Worm (Caenorhabditis elegans) whole organism, L1 larva: ENCODE measurements around the gene timp-1.

Experiments
- fos-1 ChIP-seq: fragments of 150-350 bp; optimal IDR thresholded peaks from 2 replicates; lab custom pipeline; 2014; ENCODE audit warnings: missing biosample characterization, missing genetic modification characterization
- isw-1 ChIP-seq: fragments of 200-800 bp; sonication (Bioruptor generic); IDR thresholded peaks from 2 replicates; pipeline ENCODE4 v1.3.6; 2022; ENCODE audit warnings: missing genetic modification characterization, missing compliant biosample characterization
- lin-39 ChIP-seq: fragments of 150-350 bp; optimal IDR thresholded peaks from 2 replicates; lab custom pipeline; 2014; ENCODE audit warnings: missing biosample characterization, missing genetic modification reagents, missing genetic modification characterization
- nhr-12 ChIP-seq: sonication (generic microtip); optimal IDR thresholded peaks from 2 replicates; lab custom pipeline; 2017; ENCODE audit warnings: missing biosample characterization, missing genetic modification characterization
- pax-3 ChIP-seq: fragments of 200-800 bp; sonication (Bioruptor generic); optimal IDR thresholded peaks from 2 replicates; lab custom pipeline; 2018; ENCODE audit warnings: mild to moderate bottlenecking, missing genetic modification characterization, moderate library complexity, missing compliant biosample characterization
- unc-62 ChIP-seq: fragments of 150-350 bp; optimal IDR thresholded peaks from 2 replicates; lab custom pipeline; 2014; ENCODE audit warnings: missing biosample characterization, missing genetic modification reagents, missing genetic modification characterization

ce11 chrV:8235331-8235730, 28.3 kb downstream of the timp-1 start:
- TF ChIP-seq fos-1 (tag; lab: Kevin White, UChicago) (no peak), isw-1 (GFP tag; lab: Robert Waterston, UW) (no peak), pax-3 (no peak), lin-39 (tag; lab: Kevin White, UChicago) (no peak), nhr-12 (tag; lab: Kevin White, UChicago) (no peak), unc-62 (GFP tag; lab: Kevin White, UChicago) (no peak)
